Fruit fly (Drosophila melanogaster): ENCODE measurements around the gene Or19a.

DNA sequence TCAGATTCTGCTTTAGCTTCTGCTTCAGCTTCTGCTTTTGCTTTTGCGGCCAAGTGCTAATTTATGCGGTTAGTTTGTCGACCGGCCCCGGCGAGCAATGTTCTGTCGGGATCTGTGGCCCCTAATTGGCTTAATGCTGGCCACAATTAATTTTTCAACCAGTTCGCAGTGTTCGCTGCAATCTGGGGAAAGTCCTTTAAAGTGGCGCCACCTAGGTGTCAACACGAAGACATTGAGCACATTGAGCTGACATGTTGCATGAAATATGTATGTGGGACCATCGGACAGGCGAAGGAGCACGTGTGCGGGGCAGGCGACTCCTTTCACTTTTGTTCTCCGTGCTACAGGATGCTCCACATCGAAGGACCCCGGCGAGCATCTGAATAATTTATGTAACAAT, 38.0 kb downstream of the Or19a start:
- peak; percentile 68 to 74 for TF ChIP-seq CTCF (optimal IDR thresholded peaks at IDR 0.05)
- TF ChIP-seq CG8478 (optimal IDR thresholded peaks at IDR 0.05), result no peak
